1 worm cellular context compared by ENCODE assay signal in the genomic region with DNA sequence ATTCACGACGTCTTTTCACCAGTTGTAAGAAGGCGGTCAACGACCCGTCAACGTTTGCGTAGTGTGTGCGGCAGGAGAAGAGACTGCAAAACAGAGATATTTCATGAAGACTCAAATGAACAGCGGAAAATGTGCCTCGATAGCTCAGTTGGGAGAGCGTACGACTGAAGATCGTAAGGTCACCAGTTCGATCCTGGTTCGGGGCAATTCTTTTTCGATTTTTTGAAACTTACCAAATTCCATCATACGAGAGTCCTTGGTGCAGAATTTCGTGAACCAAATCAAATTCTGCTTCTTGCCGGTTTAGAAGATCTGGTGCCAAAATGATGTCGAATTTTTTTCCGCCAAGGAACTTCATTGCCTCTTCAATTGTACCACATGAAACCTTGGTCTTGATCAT.
TF ChIP-seq lines count a peak whose summit lies in the region.

No protein-coding gene starts in this region.

TF ChIP-seq in whole organism, L4 larva, 104 proteins besides CTCF, POLR2A, EP300 and RAD21 (continued from another document):
- TF ChIP-seq ZK337.2 (GFP tag; IDR thresholded peaks at IDR 0.05; lab: Robert Waterston, UW) (no peak), egl-43 (GFP tag; IDR thresholded peaks at IDR 0.05; lab: Robert Waterston, UW) (peak; percentile 80), lsy-2 (tag; optimal IDR thresholded peaks at IDR 0.05; lab: Kevin White, UChicago) (peak in 1 of 2 experiments; percentile 42), nhr-10 (tag; optimal IDR thresholded peaks at IDR 0.05; lab: Kevin White, UChicago) (no peak), T20F7.1 (GFP tag; optimal IDR thresholded peaks at IDR 0.05; lab: Kevin White, UChicago) (no peak), aha-1 (tag; lab: Kevin White, UChicago) (peak; percentile 97), vab-7 (GFP tag; IDR thresholded peaks at IDR 0.05; lab: Robert Waterston, UW) (peak; percentile 83), aly-2 (tag; optimal IDR thresholded peaks at IDR 0.05; lab: Kevin White, UChicago) (peak; percentile 5), lin-38 (GFP tag; IDR thresholded peaks at IDR 0.05; lab: Robert Waterston, UW) (peak; percentile 73), ceh-32 (tag; optimal IDR thresholded peaks at IDR 0.05; lab: Kevin White, UChicago; ENCODE audit: poor library complexity) (no peak), pha-4 (GFP tag; IDR thresholded peaks at IDR 0.05; lab: Robert Waterston, UW) (no peak; the same call in 1 of the 2 replicates), pha-4 (tag; optimal IDR thresholded peaks at IDR 0.05; lab: Kevin White, UChicago) (no peak), skn-1 (tag; optimal IDR thresholded peaks at IDR 0.05; lab: Kevin White, UChicago) (no peak), zip-2 (tag; optimal IDR thresholded peaks at IDR 0.05; lab: Kevin White, UChicago) (no peak)
TF ChIP-seq in whole organism, L4 larva: peak in this region for 38.
